Worm (Caenorhabditis elegans) whole organism, mixed stage, embryonic: ENCODE data around the gene C50C3.1.

Experiments
- blmp-1 ChIP-seq: fragments of 150-350 bp; optimal IDR thresholded peaks from 2 replicates; lab custom pipeline; 2014; ENCODE audit warnings: missing biosample characterization, missing genetic modification characterization
- nhr-76 ChIP-seq: sonication (generic microtip); optimal IDR thresholded peaks from 2 replicates; lab custom pipeline; 2017; ENCODE audit warnings: missing biosample characterization, missing genetic modification characterization

DNA sequence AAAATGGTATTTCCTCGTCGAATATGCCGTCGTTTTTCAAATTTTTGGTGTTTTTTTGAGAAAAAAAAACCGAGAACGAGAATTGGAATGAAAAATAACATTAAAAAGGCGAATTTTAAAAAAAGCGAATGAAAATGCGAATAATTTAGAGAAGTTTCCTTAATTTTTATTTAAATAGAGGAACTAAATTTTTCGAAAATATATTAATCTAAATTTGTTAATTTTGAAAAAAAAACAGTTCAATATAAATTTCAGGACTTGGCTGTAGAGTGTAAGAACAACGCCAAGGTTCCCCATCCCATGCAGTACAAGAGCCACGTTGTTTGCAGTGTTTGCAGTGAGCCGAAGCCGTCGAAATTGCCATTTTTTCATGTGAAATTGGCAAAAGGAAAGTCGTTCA, 1.3 kb upstream of the C50C3.1 start, which contains the start of gene C50C3.19:
- TF ChIP-seq blmp-1, result no peak
- TF ChIP-seq nhr-76 (tag; lab: Kevin White, UChicago), result no peak
